Worm (Caenorhabditis elegans): ENCODE results near the gene tbc-1.

tbc-1 gene

ce11 chrX:14983274-14983673 lies 12.7 kb downstream of the tbc-1 start, which contains the start of gene rbg-1 (continued):
- TF ChIP-seq nhr-28 (tag; optimal IDR thresholded peaks at IDR 0.05), result peak; percentile 55
- TF ChIP-seq lin-15B (tag; optimal IDR thresholded peaks at IDR 0.05), result no peak
- no peak for TF ChIP-seq ztf-11 (tag; optimal IDR thresholded peaks at IDR 0.05)
- peak; percentile 71 for TF ChIP-seq T26A8.4 (GFP tag; IDR thresholded peaks at IDR 0.05)
- TF ChIP-seq aly-2 (tag; optimal IDR thresholded peaks at IDR 0.05), result no peak
- no peak for TF ChIP-seq duxl-1 (tag; optimal IDR thresholded peaks at IDR 0.05; ENCODE audit: poor library complexity)
- peak; percentile 28 for TF ChIP-seq pqm-1 (tag; optimal IDR thresholded peaks at IDR 0.05)
- no peak for TF ChIP-seq gei-8 (GFP tag; optimal IDR thresholded peaks at IDR 0.05)
- TF ChIP-seq daf-16 (GFP tag; optimal IDR thresholded peaks at IDR 0.05), result peak in 1 of 2 experiments; percentile 37
- peak; percentile 95 for TF ChIP-seq daf-16 (tag; optimal IDR thresholded peaks at IDR 0.05)
- TF ChIP-seq ceh-62 (tag; optimal IDR thresholded peaks at IDR 0.05), result no peak
- TF ChIP-seq nhr-102 (tag; optimal IDR thresholded peaks at IDR 0.05), result peak; percentile 45
- no peak for TF ChIP-seq egl-43 (GFP tag; IDR thresholded peaks at IDR 0.05)
- no peak for TF ChIP-seq R02D3.7 (tag; optimal IDR thresholded peaks at IDR 0.05)
- TF ChIP-seq madf-5 (GFP tag; IDR thresholded peaks at IDR 0.05), result no peak
- no peak for TF ChIP-seq dmd-9 (GFP tag; IDR thresholded peaks at IDR 0.05)
- TF ChIP-seq mxl-2 (GFP tag; conservative IDR thresholded peaks at IDR 0.05), result no peak
- TF ChIP-seq spr-3 (GFP tag; optimal IDR thresholded peaks at IDR 0.05), result no peak
- TF ChIP-seq nhr-11 (tag; optimal IDR thresholded peaks at IDR 0.05), result peak; percentile 65
- TF ChIP-seq skn-1 (tag; optimal IDR thresholded peaks at IDR 0.05), result no peak
- TF ChIP-seq lin-39 (tag; optimal IDR thresholded peaks at IDR 0.05), result no peak
- TF ChIP-seq ces-1 (GFP tag; optimal IDR thresholded peaks at IDR 0.05), result no peak
- 0 out of 2 replicates have a peak, but pooled peaks have one; percentile 29 for TF ChIP-seq nhr-42 (GFP tag; IDR thresholded peaks at IDR 0.05)
- no peak for TF ChIP-seq unc-130 (GFP tag; optimal IDR thresholded peaks at IDR 0.05)
- TF ChIP-seq nhr-111 (GFP tag; optimal IDR thresholded peaks at IDR 0.05), result no peak
- no peak for TF ChIP-seq D1046.2 (GFP tag; IDR thresholded peaks at IDR 0.05)
- peak; percentile 81 for TF ChIP-seq hlh-11 (tag; optimal IDR thresholded peaks at IDR 0.05)
- peak; percentile 47 for TF ChIP-seq nhr-25 (tag; optimal IDR thresholded peaks at IDR 0.05; ENCODE audit: borderline replicate concordance, insufficient read depth)
- peak; percentile 37 for TF ChIP-seq ceh-28 (tag; optimal IDR thresholded peaks at IDR 0.05)
- no peak for TF ChIP-seq F44E2.7 (GFP tag; IDR thresholded peaks at IDR 0.05)
- no peak for TF ChIP-seq vab-7 (GFP tag; IDR thresholded peaks at IDR 0.05)
- TF ChIP-seq daf-8 (GFP tag; IDR thresholded peaks at IDR 0.05), result no peak
- no peak for TF ChIP-seq T20F7.1 (GFP tag; optimal IDR thresholded peaks at IDR 0.05)
- no peak for TF ChIP-seq nhr-76 (tag; optimal IDR thresholded peaks at IDR 0.05)
- no peak for TF ChIP-seq ceh-82 (tag; optimal IDR thresholded peaks at IDR 0.05)
- TF ChIP-seq daf-12 (tag; optimal IDR thresholded peaks at IDR 0.05), result no peak
- peak; percentile 87 for TF ChIP-seq aha-1 (tag)
- no peak for TF ChIP-seq php-3 (GFP tag; IDR thresholded peaks at IDR 0.05)
- peak; percentile 45 for TF ChIP-seq dpl-1 (GFP tag; optimal IDR thresholded peaks at IDR 0.05)
- no peak for TF ChIP-seq jun-1 (tag; optimal IDR thresholded peaks at IDR 0.05)
- no peak for TF ChIP-seq zfp-3 (GFP tag; conservative IDR thresholded peaks at IDR 0.05)
- no peak for TF ChIP-seq Y5F2A.4 (GFP tag; optimal IDR thresholded peaks at IDR 0.05)
- no peak for TF ChIP-seq madf-9 (GFP tag; conservative IDR thresholded peaks at IDR 0.05)
- TF ChIP-seq F49E8.2 (tag; optimal IDR thresholded peaks at IDR 0.05; ENCODE audit: borderline replicate concordance), result no peak
- peak; percentile 58; the same call in 1 of the 2 replicates for TF ChIP-seq ctbp-1 (GFP tag; IDR thresholded peaks at IDR 0.05)
- TF ChIP-seq lin-13 (GFP tag; optimal IDR thresholded peaks at IDR 0.05), result peak; percentile 65
- TF ChIP-seq ceh-44 (GFP tag; IDR thresholded peaks at IDR 0.05), result 0 out of 2 replicates have a peak, but pooled peaks have one; percentile 16
- TF ChIP-seq saeg-2 (GFP tag; IDR thresholded peaks at IDR 0.05), result no peak
- TF ChIP-seq hlh-30 (tag; optimal IDR thresholded peaks at IDR 0.05; ENCODE audit: insufficient read depth), result peak; percentile 97
- TF ChIP-seq zip-2 (tag; optimal IDR thresholded peaks at IDR 0.05), result no peak
- no peak for TF ChIP-seq snpc-4 (tag; optimal IDR thresholded peaks at IDR 0.05)
- peak; percentile 76 for TF ChIP-seq dve-1 (tag; optimal IDR thresholded peaks at IDR 0.05; ENCODE audit: insufficient read depth)
- TF ChIP-seq zag-1 (tag; optimal IDR thresholded peaks at IDR 0.05), result no peak
